Fruit fly (Drosophila melanogaster) whole organism, wandering third instar larva: Measurements from ENCODE around the gene CG7183.

ENCODE experiments used
- Abd-B ChIP-seq: fragments of >200 bp; optimal IDR thresholded peaks from 2 replicates; lab custom pipeline; 2017; ENCODE audit warnings: missing biosample characterization, missing genetic modification characterization
- CG32264 ChIP-seq: fragments of 200-800 bp; sonication (Bioruptor generic); optimal IDR thresholded peaks from 2 replicates; lab custom pipeline; 2016; ENCODE audit warnings: missing biosample characterization, missing genetic modification characterization
- CG9705 ChIP-seq: fragments of 200-800 bp; sonication (Bioruptor generic); optimal IDR thresholded peaks from 2 replicates; lab custom pipeline; 2018; ENCODE audit warnings: missing biosample characterization, mild to moderate bottlenecking, missing genetic modification characterization
- CrebA ChIP-seq: fragments of 200-800 bp; sonication (Bioruptor generic); optimal IDR thresholded peaks from 2 replicates; lab custom pipeline; 2016; ENCODE audit warnings: missing biosample characterization, mild to moderate bottlenecking, missing genetic modification characterization, borderline replicate concordance
- Dfd ChIP-seq: fragments of >200 bp; optimal IDR thresholded peaks from 2 replicates; lab custom pipeline; 2017; ENCODE audit warnings: missing biosample characterization, missing genetic modification characterization
- Dif ChIP-seq: fragments of 200-275, 200-300 bp; sonication (Bioruptor generic); optimal IDR thresholded peaks from 2 replicates; lab custom pipeline; 2018; ENCODE audit warnings: missing biosample characterization, missing genetic modification characterization; ENCODE audit not compliant: partially characterized antibody
- GATAd ChIP-seq: sonication (Bioruptor generic); optimal IDR thresholded peaks from 2 replicates; lab custom pipeline; 2016; ENCODE audit warnings: missing biosample characterization, missing genetic modification characterization
- HLH106 ChIP-seq: fragments of 200-800 bp; optimal IDR thresholded peaks from 3 replicates; lab custom pipeline; 2019; ENCODE audit warnings: missing biosample characterization, mild to moderate bottlenecking, missing genetic modification characterization, moderate library complexity
- Hnf4 ChIP-seq: fragments of 200-800 bp; sonication (Bioruptor generic); optimal IDR thresholded peaks from 2 replicates; lab custom pipeline; 2016; ENCODE audit warnings: missing biosample characterization, mild to moderate bottlenecking, missing genetic modification characterization
- Hr78 ChIP-seq: fragments of >200 bp; optimal IDR thresholded peaks from 2 replicates; lab custom pipeline; 2017; ENCODE audit warnings: missing biosample characterization, missing genetic modification characterization
- Hr83 ChIP-seq: fragments of 200-300 bp; sonication (Bioruptor generic); optimal IDR thresholded peaks from 2 replicates; lab custom pipeline; 2016; ENCODE audit warnings: missing biosample characterization, mild to moderate bottlenecking, missing genetic modification characterization, moderate library complexity; ENCODE audit not compliant: poor library complexity, severe bottlenecking
- Jra ChIP-seq: sonication (Bioruptor generic); optimal IDR thresholded peaks from 2 replicates; lab custom pipeline; 2016; ENCODE audit warnings: missing biosample characterization, missing genetic modification characterization
- Mio ChIP-seq: sonication (Bioruptor generic); optimal IDR thresholded peaks from 2 replicates; lab custom pipeline; 2016; ENCODE audit warnings: missing biosample characterization, missing genetic modification characterization
- Myc ChIP-seq: fragments of >200 bp; optimal IDR thresholded peaks from 2 replicates; lab custom pipeline; 2017
- OdsH ChIP-seq: fragments of 200-800 bp; sonication (Bioruptor generic); optimal IDR thresholded peaks from 2 replicates; lab custom pipeline; 2016; ENCODE audit warnings: missing biosample characterization, mild to moderate bottlenecking, missing genetic modification characterization
- Rel ChIP-seq, 2 experiments: fragments of 200-800 bp; sonication (Bioruptor generic) in 1 of 2; optimal IDR thresholded peaks; 2 replicates in 1 of 2; 3 replicates in 1 of 2; lab custom pipeline; 2016 to 2019; ENCODE audit warnings: mild to moderate bottlenecking in 2 of 2, missing biosample characterization in 2 of 2, missing genetic modification characterization in 2 of 2, moderate library complexity in 1 of 2
- Sp1 ChIP-seq: fragments of 200-800 bp; sonication (Bioruptor generic); optimal IDR thresholded peaks from 3 replicates; lab custom pipeline; 2019; ENCODE audit warnings: missing biosample characterization, mild to moderate bottlenecking, missing genetic modification characterization, moderate library complexity
- Vsx2 ChIP-seq: fragments of 200-300, 225-300 bp; sonication (Bioruptor generic); optimal IDR thresholded peaks from 2 replicates; lab custom pipeline; 2018; ENCODE audit warnings: missing biosample characterization, missing genetic modification characterization; ENCODE audit not compliant: partially characterized antibody
- br ChIP-seq: fragments of 200-800 bp; sonication (Bioruptor generic); optimal IDR thresholded peaks from 2 replicates; lab custom pipeline; 2016; ENCODE audit warnings: missing biosample characterization, missing genetic modification characterization
- brk ChIP-seq: fragments of 200-800 bp; sonication (Bioruptor generic); optimal IDR thresholded peaks from 2 replicates; lab custom pipeline; 2016; ENCODE audit warnings: missing biosample characterization, mild to moderate bottlenecking, missing genetic modification characterization
- dmrt93B ChIP-seq: fragments of 200-800 bp; sonication (Bioruptor generic); optimal IDR thresholded peaks from 2 replicates; lab custom pipeline; 2018; ENCODE audit warnings: missing biosample characterization, mild to moderate bottlenecking, missing genetic modification characterization
- dsf ChIP-seq: sonication (Bioruptor generic); optimal IDR thresholded peaks from 2 replicates; lab custom pipeline; 2016; ENCODE audit warnings: missing biosample characterization, missing genetic modification characterization, borderline replicate concordance
- ey ChIP-seq: fragments of 200-800 bp; sonication (Bioruptor generic); optimal IDR thresholded peaks from 2 replicates; lab custom pipeline; 2016; ENCODE audit warnings: missing biosample characterization, missing genetic modification characterization
- foxo ChIP-seq, 2 experiments: fragments of 200-800 bp; sonication (Bioruptor generic); optimal IDR thresholded peaks; 2 replicates in 1 of 2; 3 replicates in 1 of 2; lab custom pipeline; 2016 to 2017; ENCODE audit warnings: missing biosample characterization in 2 of 2, missing genetic modification characterization in 2 of 2
- fru ChIP-seq: fragments of 200-800 bp; sonication (Bioruptor generic); optimal IDR thresholded peaks from 3 replicates; lab custom pipeline; 2016; ENCODE audit warnings: missing biosample characterization, mild to moderate bottlenecking, missing genetic modification characterization
- h ChIP-seq: fragments of 200-800 bp; sonication (Bioruptor generic); optimal IDR thresholded peaks from 3 replicates; lab custom pipeline; 2016; ENCODE audit warnings: missing biosample characterization, mild to moderate bottlenecking, missing genetic modification characterization
- jim ChIP-seq: fragments of 175-275, 200-325 bp; sonication (Bioruptor generic); optimal IDR thresholded peaks from 2 replicates; lab custom pipeline; 2016; ENCODE audit warnings: missing biosample characterization, mild to moderate bottlenecking, missing genetic modification characterization
- lola ChIP-seq: fragments of >200 bp; optimal IDR thresholded peaks from 2 replicates; lab custom pipeline; 2017; ENCODE audit warnings: missing biosample characterization, missing genetic modification characterization
- pan ChIP-seq: fragments of >200 bp; optimal IDR thresholded peaks from 2 replicates; lab custom pipeline; 2017
- psq ChIP-seq: fragments of 200-800 bp; sonication (Bioruptor generic); optimal IDR thresholded peaks from 3 replicates; lab custom pipeline; 2017; ENCODE audit warnings: missing biosample characterization, mild to moderate bottlenecking, missing genetic modification characterization, moderate library complexity
- rgr ChIP-seq: fragments of 200-800 bp; sonication (Bioruptor generic); optimal IDR thresholded peaks from 3 replicates; lab custom pipeline; 2016; ENCODE audit warnings: missing biosample characterization, mild to moderate bottlenecking, missing genetic modification characterization
- sage ChIP-seq: fragments of 200-800 bp; sonication (Bioruptor generic); optimal IDR thresholded peaks from 2 replicates; lab custom pipeline; 2016; ENCODE audit warnings: missing biosample characterization, mild to moderate bottlenecking, missing genetic modification characterization
- sv ChIP-seq: fragments of 200-800 bp; sonication (Bioruptor generic); optimal IDR thresholded peaks from 3 replicates; lab custom pipeline; 2016; ENCODE audit warnings: missing biosample characterization, missing genetic modification characterization
- tai ChIP-seq: sonication (Bioruptor generic); optimal IDR thresholded peaks from 2 replicates; lab custom pipeline; 2016; ENCODE audit warnings: missing biosample characterization, missing genetic modification characterization
- usp ChIP-seq: fragments of >200 bp; optimal IDR thresholded peaks from 2 replicates; lab custom pipeline; 2017; ENCODE audit warnings: missing biosample characterization, missing genetic modification characterization
- woc ChIP-seq: sonication (Bioruptor generic); optimal IDR thresholded peaks from 2 replicates; lab custom pipeline; 2016; ENCODE audit warnings: missing biosample characterization, mild to moderate bottlenecking, missing genetic modification characterization

Gene CG7183

dm6 chr3R:18226043-18226808, 5.7 kb upstream of the CG7183 start, which contains the start of the genes CG7168 and Mdh2:
CG7168 (minus strand) TSS chr3R:18226082.
Mdh2 (plus strand) TSS chr3R:18226396.
- TF ChIP-seq dsf (GFP tag; lab: Kevin White, UChicago): peak; percentile 5
- no peak for TF ChIP-seq br (GFP tag; lab: Kevin White, UChicago)
- TF ChIP-seq Rel (GFP tag; optimal IDR thresholded peaks at IDR 0.05; lab: Kevin White, UChicago): no peak
- peak; percentile 95 for TF ChIP-seq Rel (tag; optimal IDR thresholded peaks at IDR 0.05; lab: Kevin White, UChicago)
- TF ChIP-seq HLH106 (tag; lab: Kevin White, UChicago): peak; percentile 10
- peak; percentile 1 for TF ChIP-seq Hnf4
- TF ChIP-seq h: peak; percentile 34
- TF ChIP-seq Dif (GFP tag; lab: Kevin White, UChicago): peak; percentile 4
- TF ChIP-seq Mio: no peak
- TF ChIP-seq foxo (GFP tag; optimal IDR thresholded peaks at IDR 0.05; lab: Kevin White, UChicago): peak in 1 of 2 experiments; percentile 15
- TF ChIP-seq Sp1 (GFP tag; lab: Kevin White, UChicago): peak; percentile 13

dm6 chr3R:18223434-18223833, 2.9 kb upstream of the CG7183 start, which contains the start of the genes mTerf5 and Non3:
mTerf5 (minus strand) TSS chr3R:18223682.
Non3 (plus strand) TSS chr3R:18223722.
- TF ChIP-seq psq (GFP tag; lab: Kevin White, UChicago) (peak; percentile 64), lola (no peak), foxo (GFP tag; optimal IDR thresholded peaks at IDR 0.05; lab: Kevin White, UChicago) (peak in 1 of 2 experiments; percentile 67), OdsH (GFP tag; lab: Kevin White, UChicago) (peak; percentile 52), Jra (GFP tag; lab: Kevin White, UChicago) (peak; percentile 6), dsf (GFP tag; lab: Kevin White, UChicago) (peak; percentile 29), Vsx2 (GFP tag; lab: Kevin White, UChicago) (no peak), Hnf4 (peak; percentile 65), rgr (GFP tag; lab: Kevin White, UChicago) (peak; percentile 64), Dif (GFP tag; lab: Kevin White, UChicago) (no peak), CG32264 (GFP tag; lab: Kevin White, UChicago) (no peak), CG9705 (GFP tag; lab: Kevin White, UChicago) (peak; percentile 23), h (peak; percentile 37), woc (GFP tag; lab: Kevin White, UChicago) (peak; percentile 21), br (GFP tag; lab: Kevin White, UChicago) (no peak), brk (no peak), ey (peak; percentile 14), pan (lab: Kevin White, UChicago) (no peak), usp (GFP tag; lab: Kevin White, UChicago) (no peak), Myc (peak; percentile 26), tai (no peak), sv (GFP tag; lab: Kevin White, UChicago) (peak; percentile 9), HLH106 (tag; lab: Kevin White, UChicago) (peak; percentile 73), Hr78 (GFP tag; lab: Kevin White, UChicago) (no peak), jim (no peak), Dfd (GFP tag; lab: Kevin White, UChicago) (no peak), Hr83 (GFP tag; lab: Kevin White, UChicago) (peak; percentile 21), Sp1 (GFP tag; lab: Kevin White, UChicago) (peak; percentile 67), fru (GFP tag; lab: Kevin White, UChicago) (peak; percentile 36), Rel (GFP tag; optimal IDR thresholded peaks at IDR 0.05; lab: Kevin White, UChicago) (no peak), Rel (tag; optimal IDR thresholded peaks at IDR 0.05; lab: Kevin White, UChicago) (peak; percentile 57), Abd-B (no peak)

dm6 chr3R:18215900-18216299, 4.6 kb downstream of the CG7183 start, which contains the start of gene CG14314:
CG14314 (plus strand) TSS chr3R:18216142.
- TF ChIP-seq sage (GFP tag; lab: Kevin White, UChicago): no peak
- no peak for TF ChIP-seq CrebA (GFP tag; lab: Kevin White, UChicago)
- no peak for TF ChIP-seq Dfd (GFP tag; lab: Kevin White, UChicago)
- no peak for TF ChIP-seq lola
- TF ChIP-seq Myc: no peak
- no peak for TF ChIP-seq brk
- no peak for TF ChIP-seq Mio
- TF ChIP-seq Jra (GFP tag; lab: Kevin White, UChicago): no peak
- TF ChIP-seq ey: no peak
- TF ChIP-seq usp (GFP tag; lab: Kevin White, UChicago): no peak
- no peak for TF ChIP-seq GATAd
- no peak for TF ChIP-seq Abd-B
- no peak for TF ChIP-seq Hr83 (GFP tag; lab: Kevin White, UChicago)
- TF ChIP-seq dmrt93B: no peak
- TF ChIP-seq jim: no peak
- TF ChIP-seq fru (GFP tag; lab: Kevin White, UChicago): no peak
- TF ChIP-seq OdsH (GFP tag; lab: Kevin White, UChicago): no peak
